Fruit fly (Drosophila melanogaster) whole organism, embryonic: ENCODE results near the gene dgt1.
A peak's percentile ranks its signal among the peaks of the same experiment; 100 is the strongest.

ENCODE experiments used
- Blimp-1 ChIP-seq: fragments of 200-800 bp; sonication (Bioruptor generic); optimal IDR thresholded peaks from 3 replicates; lab custom pipeline; 2018; ENCODE audit warnings: missing biosample characterization, missing genetic modification characterization, mild to moderate bottlenecking, moderate library complexity, missing genetic modification reagents
- CG10209 ChIP-seq: fragments of 200-800 bp; sonication (Bioruptor generic); optimal IDR thresholded peaks from 3 replicates; lab custom pipeline; 2017; ENCODE audit warnings: missing biosample characterization, mild to moderate bottlenecking, missing genetic modification characterization, missing genetic modification reagents
- CG10274 ChIP-seq: fragments of 200-800 bp; sonication (Bioruptor generic); optimal IDR thresholded peaks from 3 replicates; lab custom pipeline; 2017; ENCODE audit warnings: missing biosample characterization, mild to moderate bottlenecking, missing genetic modification characterization
- CG10321 ChIP-seq: fragments of 200-800 bp; sonication (Bioruptor generic); IDR thresholded peaks from 2 replicates; pipeline ENCODE4 v1.3.6; 2022; ENCODE audit warnings: missing biosample characterization, missing genetic modification characterization
- CG10543 ChIP-seq: fragments of 200-800 bp; sonication (Bioruptor generic); optimal IDR thresholded peaks from 3 replicates; lab custom pipeline; 2017; ENCODE audit warnings: missing biosample characterization, mild to moderate bottlenecking, missing genetic modification characterization, moderate library complexity
- CG11504 ChIP-seq: fragments of 200-800 bp; sonication (Bioruptor generic); optimal IDR thresholded peaks from 3 replicates; lab custom pipeline; 2019; ENCODE audit warnings: missing biosample characterization, mild to moderate bottlenecking, missing genetic modification characterization, moderate library complexity
- CG11695 ChIP-seq: fragments of 200-800 bp; sonication (Bioruptor generic); IDR thresholded peaks from 3 replicates; pipeline ENCODE4 v1.3.6; 2022; ENCODE audit warnings: missing biosample characterization, missing genetic modification characterization
- CG15514 ChIP-seq: fragments of 200-800 bp; sonication (Bioruptor generic); optimal IDR thresholded peaks from 3 replicates; lab custom pipeline; 2017; ENCODE audit warnings: missing biosample characterization, missing genetic modification characterization, mild to moderate bottlenecking, moderate library complexity, missing genetic modification reagents
- CG1647 ChIP-seq: fragments of 200-800 bp; sonication (Bioruptor generic); optimal IDR thresholded peaks from 3 replicates; lab custom pipeline; 2016; ENCODE audit warnings: missing biosample characterization, missing genetic modification characterization
- CG16813 ChIP-seq: fragments of 200-800 bp; sonication (Bioruptor generic); IDR thresholded peaks from 3 replicates; pipeline ENCODE4 v1.3.6; 2022; ENCODE audit warnings: missing biosample characterization, missing genetic modification characterization; ENCODE audit not compliant: partially characterized antibody
- CG17568 ChIP-seq: fragments of 200-800 bp; sonication (Bioruptor generic); optimal IDR thresholded peaks from 2 replicates; lab custom pipeline; 2018; ENCODE audit warnings: missing biosample characterization, mild to moderate bottlenecking, missing genetic modification characterization, moderate library complexity
- CG17612 ChIP-seq: fragments of 200-800 bp; sonication (Bioruptor generic); IDR thresholded peaks from 2 replicates; pipeline ENCODE4 v1.3.6; 2022; ENCODE audit warnings: missing biosample characterization, missing genetic modification characterization
- CG1792 ChIP-seq: fragments of 200-800 bp; sonication (Bioruptor generic); optimal IDR thresholded peaks from 2 replicates; lab custom pipeline; 2016; ENCODE audit warnings: missing biosample characterization, missing genetic modification characterization
- CG18764 ChIP-seq: fragments of 200-800 bp; sonication (Bioruptor generic); optimal IDR thresholded peaks from 3 replicates; lab custom pipeline; 2016; ENCODE audit warnings: missing biosample characterization, missing genetic modification characterization
- CG30431 ChIP-seq: fragments of 200-800 bp; sonication (Bioruptor generic); optimal IDR thresholded peaks from 2 replicates; lab custom pipeline; 2017; ENCODE audit warnings: missing biosample characterization, missing genetic modification characterization
- CG31224 ChIP-seq: fragments of 200-800 bp; sonication (Bioruptor generic); IDR thresholded peaks from 2 replicates; pipeline ENCODE4 v1.3.6; 2022; ENCODE audit warnings: missing biosample characterization, missing genetic modification characterization
- CG3838 ChIP-seq: fragments of 200-800 bp; sonication (Bioruptor generic); optimal IDR thresholded peaks from 3 replicates; lab custom pipeline; 2016; ENCODE audit warnings: missing biosample characterization, missing genetic modification characterization
- CG4282 ChIP-seq: fragments of 200-800 bp; sonication (Bioruptor generic); optimal IDR thresholded peaks from 2 replicates; lab custom pipeline; 2016; ENCODE audit warnings: missing biosample characterization, missing genetic modification characterization
- CG4424 ChIP-seq: fragments of 200-800 bp; sonication (Bioruptor generic); optimal IDR thresholded peaks from 3 replicates; lab custom pipeline; 2016; ENCODE audit warnings: missing biosample characterization, missing genetic modification characterization
- CG6791 ChIP-seq: fragments of 200-800 bp; sonication (Bioruptor generic); IDR thresholded peaks from 3 replicates; pipeline ENCODE4 v1.3.6; 2022; ENCODE audit warnings: missing biosample characterization, missing genetic modification characterization; ENCODE audit not compliant: partially characterized antibody
- CG7271 ChIP-seq: fragments of 200-800 bp; sonication (Bioruptor generic); optimal IDR thresholded peaks from 2 replicates; lab custom pipeline; 2018; ENCODE audit warnings: missing biosample characterization, mild to moderate bottlenecking, missing genetic modification characterization, moderate library complexity
- CG8478 ChIP-seq: fragments of >200 bp; optimal IDR thresholded peaks from 2 replicates; lab custom pipeline; 2018
- Dbx ChIP-seq: fragments of 200-800 bp; sonication (Bioruptor generic); IDR thresholded peaks from 3 replicates; pipeline ENCODE4 v1.3.6; 2022; ENCODE audit warnings: missing biosample characterization, missing genetic modification characterization
- Dip3 ChIP-seq: fragments of 200-800 bp; sonication (Bioruptor generic); optimal IDR thresholded peaks from 3 replicates; lab custom pipeline; 2016; ENCODE audit warnings: missing biosample characterization, missing genetic modification characterization
- Dll ChIP-seq: fragments of 200-800 bp; sonication (Bioruptor generic); IDR thresholded peaks from 4 replicates; pipeline ENCODE4 v1.3.6; 2022; ENCODE audit warnings: missing biosample characterization, missing genetic modification characterization; ENCODE audit not compliant: partially characterized antibody
- Dref ChIP-seq: fragments of 200-800 bp; sonication (Bioruptor generic); IDR thresholded peaks from 2 replicates; pipeline ENCODE4 v1.3.6; 2022; ENCODE audit warnings: missing biosample characterization, missing genetic modification characterization
- Eip74EF ChIP-seq, 2 experiments: fragments of 200-800 bp in 1 of 2; fragments of >200 bp in 1 of 2; sonication (Bioruptor generic) in 1 of 2; optimal IDR thresholded peaks; 2 replicates each; lab custom pipeline; 2017 to 2019; ENCODE audit warnings: missing biosample characterization in 2 of 2, missing genetic modification characterization in 2 of 2, mild to moderate bottlenecking in 1 of 2, moderate library complexity in 1 of 2
- Hand ChIP-seq: fragments of 200-800 bp; sonication (Bioruptor generic); optimal IDR thresholded peaks from 2 replicates; lab custom pipeline; 2017; ENCODE audit warnings: mild to moderate bottlenecking, missing biosample characterization, missing genetic modification reagents, missing genetic modification characterization
- Mes4 ChIP-seq: fragments of 200-800 bp; sonication (Bioruptor generic); optimal IDR thresholded peaks from 2 replicates; lab custom pipeline; 2016; ENCODE audit warnings: missing biosample characterization, missing genetic modification characterization
- NK7.1 ChIP-seq: fragments of 200-800 bp; sonication (Bioruptor generic); optimal IDR thresholded peaks from 3 replicates; lab custom pipeline; 2016; ENCODE audit warnings: missing biosample characterization, missing genetic modification characterization
- PHDP ChIP-seq: fragments of 200-800 bp; sonication (Bioruptor generic); optimal IDR thresholded peaks from 3 replicates; lab custom pipeline; 2018; ENCODE audit warnings: missing biosample characterization, mild to moderate bottlenecking, missing genetic modification characterization, moderate library complexity
- Rfx ChIP-seq: fragments of 200-800 bp; sonication (Bioruptor generic); IDR thresholded peaks from 2 replicates; pipeline ENCODE4 v1.3.6; 2022; ENCODE audit warnings: missing biosample characterization, missing genetic modification characterization
- Scr ChIP-seq: fragments of 200-800 bp; sonication (Bioruptor generic); IDR thresholded peaks from 2 replicates; pipeline ENCODE4 v1.3.6; 2022; ENCODE audit warnings: missing biosample characterization, missing genetic modification characterization; ENCODE audit not compliant: partially characterized antibody
- bbx ChIP-seq: fragments of 200-800 bp; sonication (Bioruptor generic); IDR thresholded peaks from 2 replicates; pipeline ENCODE4 v1.3.6; 2022; ENCODE audit warnings: missing biosample characterization, missing genetic modification characterization; ENCODE audit not compliant: partially characterized antibody
- cad ChIP-seq: fragments of >200 bp; optimal IDR thresholded peaks from 2 replicates; lab custom pipeline; 2017; ENCODE audit warnings: missing biosample characterization, missing genetic modification characterization
- corto ChIP-seq: fragments of 200-800 bp; sonication (Bioruptor generic); optimal IDR thresholded peaks from 2 replicates; lab custom pipeline; 2016; ENCODE audit warnings: missing biosample characterization, mild to moderate bottlenecking, missing genetic modification characterization, moderate library complexity
- dimm ChIP-seq: fragments of 200-800 bp; sonication (Bioruptor generic); IDR thresholded peaks from 2 replicates; pipeline ENCODE4 v1.3.6; 2022; ENCODE audit warnings: missing biosample characterization, missing genetic modification characterization
- eyg ChIP-seq: fragments of 200-800 bp; sonication (Bioruptor generic); optimal IDR thresholded peaks from 3 replicates; lab custom pipeline; 2016; ENCODE audit warnings: missing biosample characterization, missing genetic modification characterization
- insv ChIP-seq, 2 experiments: fragments of 200-800 bp; sonication (Bioruptor generic); optimal IDR thresholded peaks; 3 replicates each; lab custom pipeline; 2016 to 2018; ENCODE audit warnings: missing biosample characterization in 2 of 2, missing genetic modification characterization in 2 of 2
- jumu ChIP-seq: fragments of 200-800 bp; sonication (Bioruptor generic); optimal IDR thresholded peaks from 3 replicates; lab custom pipeline; 2016; ENCODE audit warnings: missing biosample characterization, missing genetic modification characterization
- lab ChIP-seq: fragments of 200-800 bp; sonication (Bioruptor generic); optimal IDR thresholded peaks from 3 replicates; lab custom pipeline; 2017; ENCODE audit warnings: missing biosample characterization, missing genetic modification characterization, mild to moderate bottlenecking, moderate library complexity, missing genetic modification reagents
- luna ChIP-seq: fragments of 200-800 bp; sonication (Bioruptor generic); optimal IDR thresholded peaks from 2 replicates; lab custom pipeline; 2016; ENCODE audit warnings: missing biosample characterization, missing genetic modification characterization
- pum ChIP-seq: fragments of 200-800 bp; sonication (Bioruptor generic); optimal IDR thresholded peaks from 2 replicates; lab custom pipeline; 2016; ENCODE audit warnings: missing biosample characterization, missing genetic modification characterization
- repo ChIP-seq: fragments of 200-800 bp; sonication (Bioruptor generic); optimal IDR thresholded peaks from 2 replicates; lab custom pipeline; 2016; ENCODE audit warnings: missing biosample characterization, missing genetic modification characterization
- sc ChIP-seq, 3 experiments: fragments of >200 bp in 2 of 3; fragments of 200-800 bp in 1 of 3; sonication (Bioruptor generic) in 1 of 3; optimal IDR thresholded peaks; 2 replicates in 2 of 3; 3 replicates in 1 of 3; lab custom pipeline; 2017; ENCODE audit warnings: mild to moderate bottlenecking in 1 of 3, missing biosample characterization in 1 of 3, missing genetic modification characterization in 1 of 3, missing genetic modification reagents in 1 of 3
- sim ChIP-seq: fragments of 200-800 bp; sonication (Bioruptor generic); IDR thresholded peaks from 2 replicates; pipeline ENCODE4 v1.3.6; 2022; ENCODE audit warnings: missing biosample characterization, missing genetic modification characterization
- sna ChIP-seq: fragments of 200-800 bp; sonication (Bioruptor generic); IDR thresholded peaks from 2 replicates; pipeline ENCODE4 v1.3.6; 2022; ENCODE audit warnings: missing biosample characterization, missing genetic modification characterization; ENCODE audit not compliant: partially characterized antibody
- sob ChIP-seq: fragments of 200-800 bp; sonication (Bioruptor generic); IDR thresholded peaks from 2 replicates; pipeline ENCODE4 v1.3.6; 2022; ENCODE audit warnings: missing biosample characterization, missing genetic modification characterization
- twi ChIP-seq: fragments of 200-800 bp; optimal IDR thresholded peaks from 2 replicates; lab custom pipeline; 2019; ENCODE audit warnings: missing biosample characterization, mild to moderate bottlenecking, missing genetic modification characterization, moderate library complexity
- unpg ChIP-seq: fragments of 200-800 bp; sonication (Bioruptor generic); optimal IDR thresholded peaks from 3 replicates; lab custom pipeline; 2018; ENCODE audit warnings: missing biosample characterization, mild to moderate bottlenecking, missing genetic modification characterization, moderate library complexity

Gene dgt1

dm6 chr3R:29894393-29894792 is 37.1 kb upstream of the dgt1 start (continued):
- TF ChIP-seq CG4282 (GFP tag; lab: Kevin White, UChicago) (no peak), sc (optimal IDR thresholded peaks at IDR 0.05; lab: Kevin White, UChicago) (no peak), sc (GFP tag; optimal IDR thresholded peaks at IDR 0.05; lab: Kevin White, UChicago) (no peak), sob (peak; percentile 60), luna (GFP tag; lab: Kevin White, UChicago) (no peak), CG4424 (peak; percentile 52), insv (GFP tag; optimal IDR thresholded peaks at IDR 0.05; lab: Kevin White, UChicago) (no peak), Dll (GFP tag; lab: Robert Waterston, UW) (no peak), CG31224 (peak; percentile 59; the same call in 1 of the 2 replicates), CG10274 (GFP tag; lab: Kevin White, UChicago) (peak; percentile 40), CG11504 (peak; percentile 77), CG16813 (GFP tag; lab: Robert Waterston, UW) (no peak), CG10209 (peak; percentile 57), Hand (GFP tag; lab: Kevin White, UChicago) (no peak), twi (tag; lab: Kevin White, UChicago) (peak; percentile 20), pum (peak; percentile 34), Scr (GFP tag; lab: Robert Waterston, UW) (no peak), repo (GFP tag; lab: Kevin White, UChicago) (no peak), CG30431 (GFP tag; lab: Kevin White, UChicago) (peak; percentile 3), CG15514 (GFP tag; lab: Kevin White, UChicago) (peak; percentile 23), cad (GFP tag; lab: Kevin White, UChicago) (no peak), Dbx (GFP tag; lab: Robert Waterston, UW) (peak; percentile 71), corto (GFP tag; lab: Kevin White, UChicago) (no peak), CG6791 (no peak), Blimp-1 (peak; percentile 36), CG18764 (no peak), PHDP (tag; lab: Kevin White, UChicago) (peak; percentile 67), jumu (GFP tag; lab: Kevin White, UChicago) (peak; percentile 38), dimm (no peak), CG17568 (GFP tag; lab: Kevin White, UChicago) (peak; percentile 35), CG7271 (tag; lab: Kevin White, UChicago) (no peak), CG1647 (no peak), CG10321 (GFP tag; lab: Robert Waterston, UW) (no peak; the same call in 1 of the 2 replicates), CG3838 (GFP tag; lab: Kevin White, UChicago) (no peak), NK7.1 (GFP tag; lab: Kevin White, UChicago) (peak; percentile 19), lab (GFP tag; lab: Kevin White, UChicago) (peak; percentile 69), CG10543 (GFP tag; lab: Kevin White, UChicago) (peak; percentile 46), Rfx (GFP tag; lab: Robert Waterston, UW) (peak; percentile 82), Mes4 (GFP tag; lab: Kevin White, UChicago) (no peak), Eip74EF (GFP tag; optimal IDR thresholded peaks at IDR 0.05; lab: Kevin White, UChicago) (peak in 1 of 2 experiments; percentile 51), CG1792 (GFP tag; lab: Kevin White, UChicago) (no peak), CG8478 (no peak), CG11695 (GFP tag; lab: Robert Waterston, UW) (peak; percentile 73), sim (GFP tag; lab: Robert Waterston, UW) (no peak), unpg (GFP tag; lab: Kevin White, UChicago) (peak; percentile 69), Dref (GFP tag; lab: Robert Waterston, UW) (no peak), eyg (GFP tag; lab: Kevin White, UChicago) (no peak), sna (GFP tag; lab: Robert Waterston, UW) (no peak), bbx (no peak), Dip3 (GFP tag; lab: Kevin White, UChicago) (peak; percentile 38), CG17612 (GFP tag; lab: Robert Waterston, UW) (no peak)
